Worm (Caenorhabditis elegans): ENCODE results near the gene twk-49.

twk-49 gene

ce11 chrII:6449656-6450055, 49.3 kb downstream of the twk-49 start, which contains the start of gene nhr-22:
Gene nhr-22 (minus strand): TSS chrII:6449792.
- TF ChIP-seq ham-2 (GFP tag; optimal IDR thresholded peaks at IDR 0.05) (no peak), bed-3 (GFP tag; optimal IDR thresholded peaks at IDR 0.05) (no peak), flh-1 (GFP tag; optimal IDR thresholded peaks at IDR 0.05) (no peak), lin-32 (GFP tag; optimal IDR thresholded peaks at IDR 0.05) (no peak), nhr-12 (tag; optimal IDR thresholded peaks at IDR 0.05) (no peak), unc-62 (GFP tag; optimal IDR thresholded peaks at IDR 0.05) (no peak), mls-2 (tag; optimal IDR thresholded peaks at IDR 0.05) (no peak)

ce11 chrII:6448656-6449055, 50.3 kb downstream of the twk-49 start:
- TF ChIP-seq ztf-11 (tag; optimal IDR thresholded peaks at IDR 0.05) (no peak), mep-1 (tag; optimal IDR thresholded peaks at IDR 0.05) (no peak), nhr-12 (tag; optimal IDR thresholded peaks at IDR 0.05) (no peak), lin-13 (tag; optimal IDR thresholded peaks at IDR 0.05) (no peak), elt-3 (tag; optimal IDR thresholded peaks at IDR 0.05) (no peak)

- TF ChIP-seq flh-1 (GFP tag; optimal IDR thresholded peaks at IDR 0.05): no peak
- TF ChIP-seq lsy-2 (tag; optimal IDR thresholded peaks at IDR 0.05): no peak
- TF ChIP-seq lin-32 (GFP tag; optimal IDR thresholded peaks at IDR 0.05): no peak
- no peak for TF ChIP-seq elt-1 (tag; optimal IDR thresholded peaks at IDR 0.05; ENCODE audit: borderline replicate concordance, insufficient read depth)
- no peak for TF ChIP-seq mls-2 (tag; optimal IDR thresholded peaks at IDR 0.05)
- TF ChIP-seq ceh-43 (GFP tag; optimal IDR thresholded peaks at IDR 0.05): no peak
- TF ChIP-seq unc-62 (GFP tag; optimal IDR thresholded peaks at IDR 0.05): no peak
- no peak for TF ChIP-seq unc-120 (tag; optimal IDR thresholded peaks at IDR 0.05; ENCODE audit: poor library complexity, severe bottlenecking)
- no peak for TF ChIP-seq nhr-237 (tag; optimal IDR thresholded peaks at IDR 0.05)
- TF ChIP-seq mab-5 (tag; optimal IDR thresholded peaks at IDR 0.05): no peak
- no peak for TF ChIP-seq sem-2 (GFP tag; optimal IDR thresholded peaks at IDR 0.05)
- TF ChIP-seq sptf-1 (tag; optimal IDR thresholded peaks at IDR 0.05): no peak
- TF ChIP-seq drap-1 (GFP tag; optimal IDR thresholded peaks at IDR 0.05): no peak
- TF ChIP-seq nhr-76 (tag; optimal IDR thresholded peaks at IDR 0.05): no peak
- no peak for TF ChIP-seq tbx-8 (GFP tag; optimal IDR thresholded peaks at IDR 0.05)
Observed at ce11 chrII:6448189-6448588, 50.8 kb downstream of the twk-49 start.

- TF ChIP-seq nhr-237 (tag; optimal IDR thresholded peaks at IDR 0.05) (no peak), unc-120 (tag; optimal IDR thresholded peaks at IDR 0.05; ENCODE audit: poor library complexity, severe bottlenecking) (no peak), drap-1 (GFP tag; optimal IDR thresholded peaks at IDR 0.05) (no peak), bed-3 (GFP tag; optimal IDR thresholded peaks at IDR 0.05) (no peak), nhr-12 (tag; optimal IDR thresholded peaks at IDR 0.05) (no peak), unc-39 (tag; optimal IDR thresholded peaks at IDR 0.05) (no peak), nhr-76 (tag; optimal IDR thresholded peaks at IDR 0.05) (no peak), nhr-28 (tag; optimal IDR thresholded peaks at IDR 0.05) (no peak), ceh-83 (GFP tag; optimal IDR thresholded peaks at IDR 0.05) (no peak), snpc-4 (tag; optimal IDR thresholded peaks at IDR 0.05) (no peak), ztf-11 (tag; optimal IDR thresholded peaks at IDR 0.05) (no peak), hlh-1 (tag; optimal IDR thresholded peaks at IDR 0.05) (no peak), zip-8 (tag; optimal IDR thresholded peaks at IDR 0.05) (no peak), blmp-1 (tag; optimal IDR thresholded peaks at IDR 0.05) (no peak), cnd-1 (tag; optimal IDR thresholded peaks at IDR 0.05) (no peak), mls-2 (tag; optimal IDR thresholded peaks at IDR 0.05) (no peak)
Observed at ce11 chrII:6443710-6444109, 55.3 kb downstream of the twk-49 start, which contains the start of gene K06A1.2. Gene K06A1.2 (plus strand): TSS chrII:6444010.

Data from whole organism, mixed stage, embryonic.